Worm (Caenorhabditis elegans): ENCODE measurements around the gene nlp-79.

- TF ChIP-seq scrt-1 (GFP tag; IDR thresholded peaks at IDR 0.05) = no peak
- no peak for TF ChIP-seq F13C5.2 (tag; optimal IDR thresholded peaks at IDR 0.05)
- TF ChIP-seq ama-1 (optimal IDR thresholded peaks at IDR 0.05) = no peak
- no peak for TF ChIP-seq tbx-11 (GFP tag; IDR thresholded peaks at IDR 0.05)
- TF ChIP-seq sea-1 (GFP tag; conservative IDR thresholded peaks at IDR 0.05) = no peak
- TF ChIP-seq hmg-4 (GFP tag; optimal IDR thresholded peaks at IDR 0.05) = no peak
- no peak for TF ChIP-seq aly-1 (tag; optimal IDR thresholded peaks at IDR 0.05)
- TF ChIP-seq flt-1 (GFP tag; IDR thresholded peaks at IDR 0.05) = no peak
Observed at ce11 chrIV:13188959-13189358, 39.6 kb downstream of the nlp-79 start, which contains the start of gene F58D2.4.
